Fruit fly (Drosophila melanogaster) whole organism, embryonic: Measurements from ENCODE around the gene Tailor.
A peak's percentile ranks its signal among the peaks of the same experiment; 100 is the strongest.

Experiments used
- B-H2 ChIP-seq: fragments of 200-800 bp; sonication (Bioruptor generic); optimal IDR thresholded peaks from 2 replicates; lab custom pipeline; 2018; ENCODE audit warnings: missing biosample characterization, mild to moderate bottlenecking, missing genetic modification characterization
- CG10274 ChIP-seq: fragments of 200-800 bp; sonication (Bioruptor generic); optimal IDR thresholded peaks from 3 replicates; lab custom pipeline; 2017; ENCODE audit warnings: missing biosample characterization, mild to moderate bottlenecking, missing genetic modification characterization
- CG10979 ChIP-seq: fragments of 200-800 bp; sonication (Bioruptor generic); optimal IDR thresholded peaks from 2 replicates; lab custom pipeline; 2018; ENCODE audit warnings: missing biosample characterization, mild to moderate bottlenecking, missing genetic modification characterization, moderate library complexity
- CG11085 ChIP-seq: fragments of 200-800 bp; sonication (Bioruptor generic); IDR thresholded peaks from 2 replicates; pipeline ENCODE4 v1.3.6; 2022; ENCODE audit warnings: missing biosample characterization, missing genetic modification characterization
- CG12104 ChIP-seq: fragments of 200-800 bp; sonication (Bioruptor generic); optimal IDR thresholded peaks from 3 replicates; lab custom pipeline; 2016; ENCODE audit warnings: missing biosample characterization, missing genetic modification characterization
- CG12769 ChIP-seq: fragments of 200-800 bp; sonication (Bioruptor generic); optimal IDR thresholded peaks from 2 replicates; lab custom pipeline; 2019; ENCODE audit warnings: missing biosample characterization, mild to moderate bottlenecking, missing genetic modification characterization, moderate library complexity
- CG13296 ChIP-seq: fragments of 200-800 bp; sonication (Bioruptor generic); optimal IDR thresholded peaks from 3 replicates; lab custom pipeline; 2018; ENCODE audit warnings: missing biosample characterization, mild to moderate bottlenecking, missing genetic modification characterization
- CG15479 ChIP-seq: fragments of 200-800 bp; sonication (Bioruptor generic); optimal IDR thresholded peaks from 3 replicates; lab custom pipeline; 2019; ENCODE audit warnings: missing biosample characterization, mild to moderate bottlenecking, missing genetic modification characterization, moderate library complexity
- CG15514 ChIP-seq: fragments of 200-800 bp; sonication (Bioruptor generic); optimal IDR thresholded peaks from 3 replicates; lab custom pipeline; 2017; ENCODE audit warnings: missing biosample characterization, missing genetic modification characterization, mild to moderate bottlenecking, moderate library complexity, missing genetic modification reagents
- CG18599 ChIP-seq: fragments of 200-800 bp; sonication (Bioruptor generic); optimal IDR thresholded peaks from 3 replicates; lab custom pipeline; 2017; ENCODE audit warnings: missing biosample characterization, missing genetic modification characterization, mild to moderate bottlenecking, moderate library complexity, missing genetic modification reagents
- CG4360 ChIP-seq: fragments of 200-800 bp; sonication (Bioruptor generic); IDR thresholded peaks from 2 replicates; pipeline ENCODE4 v1.3.6; 2022; ENCODE audit warnings: missing biosample characterization, missing genetic modification characterization
- CG5953 ChIP-seq: fragments of 200-800 bp; sonication (Bioruptor generic); IDR thresholded peaks from 2 replicates; pipeline ENCODE4 v1.3.6; 2022; ENCODE audit warnings: missing biosample characterization, missing genetic modification characterization
- CG6254 ChIP-seq: fragments of 200-800 bp; sonication (Bioruptor generic); optimal IDR thresholded peaks from 3 replicates; lab custom pipeline; 2017; ENCODE audit warnings: mild to moderate bottlenecking, missing biosample characterization, missing genetic modification reagents, missing genetic modification characterization
- CG6791 ChIP-seq: fragments of 200-800 bp; sonication (Bioruptor generic); IDR thresholded peaks from 3 replicates; pipeline ENCODE4 v1.3.6; 2022; ENCODE audit warnings: missing biosample characterization, missing genetic modification characterization; ENCODE audit not compliant: partially characterized antibody
- CG9876 ChIP-seq: fragments of 200-800 bp; sonication (Bioruptor generic); optimal IDR thresholded peaks from 2 replicates; lab custom pipeline; 2016; ENCODE audit warnings: missing biosample characterization, missing genetic modification characterization
- Chrac-16 ChIP-seq: fragments of 200-800 bp; sonication (Bioruptor generic); optimal IDR thresholded peaks from 3 replicates; lab custom pipeline; 2016; ENCODE audit warnings: missing biosample characterization, missing genetic modification characterization
- D ChIP-seq, 2 experiments: fragments of 200-800 bp in 1 of 2; fragments of >200 bp in 1 of 2; sonication (Bioruptor generic) in 1 of 2; optimal IDR thresholded peaks; 2 replicates in 1 of 2; 3 replicates in 1 of 2; lab custom pipeline; 2017; ENCODE audit warnings: mild to moderate bottlenecking in 1 of 2, missing biosample characterization in 1 of 2, missing genetic modification characterization in 1 of 2, missing genetic modification reagents in 1 of 2
- Deaf1 ChIP-seq: fragments of 200-800 bp; optimal IDR thresholded peaks from 3 replicates; lab custom pipeline; 2019; ENCODE audit warnings: missing biosample characterization, mild to moderate bottlenecking, missing genetic modification characterization, moderate library complexity
- Dref ChIP-seq: fragments of 200-800 bp; sonication (Bioruptor generic); IDR thresholded peaks from 2 replicates; pipeline ENCODE4 v1.3.6; 2022; ENCODE audit warnings: missing biosample characterization, missing genetic modification characterization
- E2f2 ChIP-seq: fragments of 200-800 bp; sonication (Bioruptor generic); IDR thresholded peaks from 2 replicates; pipeline ENCODE4 v1.3.6; 2022; ENCODE audit warnings: missing biosample characterization, missing genetic modification characterization
- Hey ChIP-seq: fragments of 200-800 bp; sonication (Bioruptor generic); optimal IDR thresholded peaks from 3 replicates; lab custom pipeline; 2018; ENCODE audit warnings: missing biosample characterization, mild to moderate bottlenecking, missing genetic modification characterization
- HmgZ ChIP-seq: fragments of 200-800 bp; sonication (Bioruptor generic); optimal IDR thresholded peaks from 2 replicates; lab custom pipeline; 2018; ENCODE audit warnings: missing biosample characterization, mild to moderate bottlenecking, missing genetic modification characterization
- Hmx ChIP-seq: fragments of 200-800 bp; sonication (Bioruptor generic); optimal IDR thresholded peaks from 2 replicates; lab custom pipeline; 2016; ENCODE audit warnings: missing biosample characterization, missing genetic modification characterization
- Myb ChIP-seq: fragments of 200-800 bp; sonication (Bioruptor generic); optimal IDR thresholded peaks from 2 replicates; lab custom pipeline; 2016; ENCODE audit warnings: missing biosample characterization, missing genetic modification characterization
- Pdp1 ChIP-seq, 2 experiments: fragments of 200-800 bp; sonication (Bioruptor generic); optimal IDR thresholded peaks; 3 replicates each; lab custom pipeline; 2016; ENCODE audit warnings: missing biosample characterization in 2 of 2, missing genetic modification characterization in 2 of 2, mild to moderate bottlenecking in 1 of 2, moderate library complexity in 1 of 2
- Ssrp ChIP-seq: fragments of 200-800 bp; sonication (Bioruptor generic); optimal IDR thresholded peaks from 2 replicates; lab custom pipeline; 2018; ENCODE audit warnings: missing biosample characterization, mild to moderate bottlenecking, missing genetic modification characterization, moderate library complexity
- Stat92E ChIP-seq, 3 experiments: fragments of >200 bp in 2 of 3; fragments of 200-800 bp in 1 of 3; sonication (Bioruptor generic) in 1 of 3; optimal IDR thresholded peaks; 2 replicates each; lab custom pipeline; 2017 to 2019; ENCODE audit warnings: missing biosample characterization in 3 of 3, missing genetic modification characterization in 3 of 3, mild to moderate bottlenecking in 1 of 3, moderate library complexity in 1 of 3
- TFAM ChIP-seq: fragments of 200-800 bp; sonication (Bioruptor generic); optimal IDR thresholded peaks from 2 replicates; lab custom pipeline; 2017; ENCODE audit warnings: missing biosample characterization, missing genetic modification characterization, inconsistent platforms
- cad ChIP-seq: fragments of >200 bp; optimal IDR thresholded peaks from 2 replicates; lab custom pipeline; 2017; ENCODE audit warnings: missing biosample characterization, missing genetic modification characterization
- cg ChIP-seq: fragments of 200-800 bp; sonication (Bioruptor generic); optimal IDR thresholded peaks from 3 replicates; lab custom pipeline; 2019; ENCODE audit warnings: missing biosample characterization, mild to moderate bottlenecking, missing genetic modification characterization, moderate library complexity
- cwo ChIP-seq: fragments of 200-800 bp; sonication (Bioruptor generic); optimal IDR thresholded peaks from 3 replicates; lab custom pipeline; 2017; ENCODE audit warnings: missing biosample characterization, missing genetic modification characterization, mild to moderate bottlenecking, moderate library complexity, missing genetic modification reagents
- dm ChIP-seq: fragments of 200-800 bp; sonication (Bioruptor generic); optimal IDR thresholded peaks from 3 replicates; lab custom pipeline; 2016; ENCODE audit warnings: missing biosample characterization, missing genetic modification characterization
- en ChIP-seq: fragments of 200-800 bp; sonication (Bioruptor generic); optimal IDR thresholded peaks from 2 replicates; lab custom pipeline; 2016; ENCODE audit warnings: missing biosample characterization, missing genetic modification characterization
- kni ChIP-seq: fragments of 200-800 bp; sonication (Bioruptor generic); optimal IDR thresholded peaks from 3 replicates; lab custom pipeline; 2017; ENCODE audit warnings: mild to moderate bottlenecking, missing biosample characterization, missing genetic modification reagents, missing genetic modification characterization
- luna ChIP-seq: fragments of 200-800 bp; sonication (Bioruptor generic); optimal IDR thresholded peaks from 2 replicates; lab custom pipeline; 2016; ENCODE audit warnings: missing biosample characterization, missing genetic modification characterization
- nerfin-1 ChIP-seq: fragments of 200-800 bp; sonication (Bioruptor generic); optimal IDR thresholded peaks from 3 replicates; lab custom pipeline; 2019; ENCODE audit warnings: missing biosample characterization, mild to moderate bottlenecking, missing genetic modification characterization, moderate library complexity
- pita ChIP-seq: fragments of 200-800 bp; sonication (Bioruptor generic); optimal IDR thresholded peaks from 2 replicates; lab custom pipeline; 2017; ENCODE audit warnings: missing biosample characterization, mild to moderate bottlenecking, missing genetic modification characterization
- pros ChIP-seq: fragments of 200-800 bp; sonication (Bioruptor generic); optimal IDR thresholded peaks from 3 replicates; lab custom pipeline; 2019; ENCODE audit warnings: missing biosample characterization, mild to moderate bottlenecking, missing genetic modification characterization, moderate library complexity
- sens ChIP-seq: fragments of 200-800 bp; sonication (Bioruptor generic); peaks from one replicate; lab custom pipeline; 2016; ENCODE audit warnings: missing biosample characterization, missing genetic modification characterization
- tap ChIP-seq: fragments of 200-800 bp; optimal IDR thresholded peaks from 3 replicates; lab custom pipeline; 2019; ENCODE audit warnings: missing biosample characterization, mild to moderate bottlenecking, missing genetic modification characterization, moderate library complexity
- tll ChIP-seq, 2 experiments: fragments of 200-800 bp in 1 of 2; fragments of >200 bp in 1 of 2; sonication (Bioruptor generic) in 1 of 2; optimal IDR thresholded peaks; 2 replicates each; lab custom pipeline; 2017 to 2019; ENCODE audit warnings: missing biosample characterization in 2 of 2, missing genetic modification characterization in 2 of 2, mild to moderate bottlenecking in 1 of 2, moderate library complexity in 1 of 2
- trh ChIP-seq: fragments of 200-800 bp; sonication (Bioruptor generic); optimal IDR thresholded peaks from 2 replicates; lab custom pipeline; 2016; ENCODE audit warnings: missing biosample characterization, missing genetic modification characterization
- yki ChIP-seq: fragments of >200 bp; optimal IDR thresholded peaks from 3 replicates; lab custom pipeline; 2018
- z ChIP-seq: fragments of 200-800 bp; sonication (Bioruptor generic); IDR thresholded peaks from 3 replicates; pipeline ENCODE4 v1.3.6; 2022; ENCODE audit warnings: missing biosample characterization, missing genetic modification characterization
- zfh2 ChIP-seq: fragments of 200-800 bp; sonication (Bioruptor generic); optimal IDR thresholded peaks from 2 replicates; lab custom pipeline; 2016; ENCODE audit warnings: missing biosample characterization, missing genetic modification characterization

The Tailor gene

DNA sequence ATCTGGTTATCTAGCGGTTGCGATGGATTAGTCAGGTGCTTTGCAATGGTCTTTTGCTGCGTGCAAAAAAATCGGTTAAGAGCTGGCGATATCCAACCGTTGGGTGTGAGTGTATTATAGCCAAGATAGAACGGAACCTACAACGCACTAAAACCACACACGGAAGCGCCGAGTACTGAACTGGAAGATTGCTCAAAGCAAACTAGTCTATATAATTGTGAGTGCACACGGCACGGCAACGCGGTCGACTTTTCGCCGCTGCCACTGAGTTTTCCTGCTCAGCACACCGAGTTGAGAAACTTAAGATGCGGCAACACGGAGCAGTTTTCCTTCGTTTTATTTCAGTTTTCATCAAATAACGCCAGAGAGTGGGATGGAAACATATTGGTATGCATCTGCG lies 30.6 kb upstream of the Tailor start (continued):
- TF ChIP-seq pita (GFP tag; lab: Kevin White, UChicago), result no peak
- no peak for TF ChIP-seq CG10979 (tag; lab: Kevin White, UChicago)

DNA sequence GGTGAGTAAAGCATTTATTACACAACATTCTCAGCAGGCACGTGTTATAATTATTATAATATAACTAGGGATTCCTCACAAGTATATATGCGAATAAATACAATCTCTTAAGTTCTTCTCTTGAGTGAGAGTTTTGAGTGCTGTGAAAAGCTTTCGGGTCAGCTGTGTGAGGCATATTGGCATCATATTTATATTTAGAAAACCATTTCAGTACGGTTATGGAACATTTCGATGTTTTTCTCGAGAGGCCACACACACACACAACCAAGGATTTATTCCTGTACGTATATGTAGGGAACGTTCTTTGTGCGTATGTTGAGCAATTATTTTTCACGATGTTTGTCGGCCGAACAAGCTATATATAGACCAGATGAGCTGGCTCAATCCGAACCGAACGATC lies 27.1 kb upstream of the Tailor start:
- TF ChIP-seq Deaf1 (tag; lab: Kevin White, UChicago) (peak; percentile 47), Pdp1 (GFP tag; optimal IDR thresholded peaks at IDR 0.05; lab: Kevin White, UChicago) (peak in 1 of 2 experiments; percentile 75), Dref (no peak), dm (no peak), trh (no peak), z (peak; percentile 72; the same call in 2 of the 3 replicates), cwo (peak; percentile 5), CG6791 (GFP tag; lab: Robert Waterston, UW) (no peak), CG12769 (tag; lab: Kevin White, UChicago) (peak; percentile 82), cg (GFP tag; lab: Kevin White, UChicago) (peak; percentile 35)

dm6 chr3R:7111206-7111858 lies 25.4 kb upstream of the Tailor start:
- TF ChIP-seq CG10274 (GFP tag; lab: Kevin White, UChicago), result no peak
- peak; percentile 96 for TF ChIP-seq cad (GFP tag; lab: Kevin White, UChicago)
- no peak for TF ChIP-seq tap (tag; lab: Kevin White, UChicago)
- TF ChIP-seq CG12104 (GFP tag; lab: Kevin White, UChicago), result no peak
- TF ChIP-seq Ssrp (tag; lab: Kevin White, UChicago), result no peak
- TF ChIP-seq en (GFP tag; lab: Kevin White, UChicago), result no peak
- peak; percentile 5 for TF ChIP-seq kni (GFP tag; lab: Kevin White, UChicago)
- no peak for TF ChIP-seq Hmx (GFP tag; lab: Kevin White, UChicago)
- TF ChIP-seq sens (GFP tag; lab: Kevin White, UChicago), result peak; percentile 30
- TF ChIP-seq CG18599 (GFP tag; lab: Kevin White, UChicago), result no peak
- no peak for TF ChIP-seq CG11085 (GFP tag; lab: Robert Waterston, UW)
- peak; percentile 63 for TF ChIP-seq CG4360 (GFP tag; lab: Robert Waterston, UW)
- no peak for TF ChIP-seq CG15514 (GFP tag; lab: Kevin White, UChicago)
- no peak for TF ChIP-seq CG13296 (GFP tag; lab: Kevin White, UChicago)
- TF ChIP-seq yki (lab: Kevin White, UChicago), result no peak
- no peak for TF ChIP-seq CG5953 (GFP tag; lab: Robert Waterston, UW)
- TF ChIP-seq Chrac-16 (GFP tag; lab: Kevin White, UChicago), result no peak
- TF ChIP-seq D (optimal IDR thresholded peaks at IDR 0.05; lab: Kevin White, UChicago), result peak; percentile 41
- no peak for TF ChIP-seq D (GFP tag; optimal IDR thresholded peaks at IDR 0.05; lab: Kevin White, UChicago)
- TF ChIP-seq pros, result peak; percentile 44
- TF ChIP-seq TFAM (GFP tag; lab: Kevin White, UChicago), result no peak
- TF ChIP-seq luna (GFP tag; lab: Kevin White, UChicago), result no peak
- peak; percentile 72 for TF ChIP-seq Hey (tag; lab: Kevin White, UChicago)
- TF ChIP-seq nerfin-1 (tag; lab: Kevin White, UChicago), result peak; percentile 63
- no peak for TF ChIP-seq Stat92E (GFP tag; optimal IDR thresholded peaks at IDR 0.05; lab: Kevin White, UChicago)
- no peak for TF ChIP-seq B-H2
- peak; percentile 27 for TF ChIP-seq CG6254 (GFP tag; lab: Kevin White, UChicago)
- peak in 1 of 2 experiments; percentile 98 for TF ChIP-seq tll (GFP tag; optimal IDR thresholded peaks at IDR 0.05; lab: Kevin White, UChicago)
- TF ChIP-seq CG15479 (GFP tag; lab: Kevin White, UChicago), result no peak
- no peak for TF ChIP-seq E2f2 (GFP tag; lab: Robert Waterston, UW)
- no peak for TF ChIP-seq zfh2 (GFP tag; lab: Kevin White, UChicago)
- TF ChIP-seq HmgZ (tag; lab: Kevin White, UChicago), result no peak
- TF ChIP-seq Myb (GFP tag; lab: Kevin White, UChicago), result no peak
- TF ChIP-seq CG9876 (GFP tag; lab: Kevin White, UChicago), result no peak
- TF ChIP-seq, all 482 proteins: peak for 10
